Fruit fly (Drosophila melanogaster) Kc167 (cell line): Measurements from ENCODE around the gene cyr.

ENCODE experiments used
- Sin3A ChIP-seq: fragments of >200 bp; optimal IDR thresholded peaks from 2 replicates; lab custom pipeline; 2018; ENCODE audit warnings: missing external identifiers
- insv ChIP-seq: fragments of >200 bp; optimal IDR thresholded peaks from 3 replicates; lab custom pipeline; 2018; ENCODE audit warnings: missing external identifiers
- psq ChIP-seq: fragments of >200 bp; optimal IDR thresholded peaks from 2 replicates; lab custom pipeline; 2017; ENCODE audit warnings: missing external identifiers
- ttk ChIP-seq: sonication (Bioruptor generic); optimal IDR thresholded peaks from 2 replicates; lab custom pipeline; 2017; ENCODE audit warnings: missing external identifiers

- TF ChIP-seq insv (no peak), Sin3A (no peak), psq (lab: Kevin White, UChicago) (no peak), ttk (lab: Kevin White, UChicago) (no peak)
Measured at dm6 chrX:8092893-8093721, 42.4 kb downstream of the cyr start.
